Worm (Caenorhabditis elegans): ENCODE results near the gene C50F4.12.
A peak's percentile ranks its signal among the peaks of the same experiment; 100 is the strongest.

C50F4.12 gene

DNA sequence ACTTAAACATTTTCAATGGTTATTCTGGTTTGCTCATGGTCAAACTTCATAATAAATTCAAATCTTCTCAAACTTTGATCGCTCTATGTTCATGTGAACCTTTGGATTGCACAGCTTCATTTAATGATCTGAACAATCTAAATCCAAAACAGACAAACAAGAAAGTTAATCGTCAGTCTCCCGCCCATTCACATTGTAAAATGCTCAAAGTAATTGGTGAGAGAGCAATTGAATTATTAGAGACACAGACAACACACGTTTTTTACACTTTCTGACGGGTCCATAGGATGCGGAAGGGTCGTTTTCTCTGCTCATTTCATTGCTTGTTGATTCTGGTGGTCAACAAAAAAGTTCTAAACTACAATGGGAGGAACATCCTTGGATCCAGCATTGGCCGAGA is 42.8 kb downstream of the C50F4.12 start, which contains the start of gene gsnl-1:
Gene gsnl-1, plus strand, starts transcription at position 301 of the 400 bp plus-strand sequence.
- TF ChIP-seq ztf-4 (tag; optimal IDR thresholded peaks at IDR 0.05) (no peak), nhr-19 (GFP tag; conservative IDR thresholded peaks at IDR 0.05) (peak; percentile 19; the same call in 1 of the 2 replicates), rnt-1 (tag; optimal IDR thresholded peaks at IDR 0.05) (peak; percentile 20), nhr-77 (tag; optimal IDR thresholded peaks at IDR 0.05) (no peak), dsc-1 (tag; optimal IDR thresholded peaks at IDR 0.05) (peak; percentile 70), lin-14 (GFP tag; optimal IDR thresholded peaks at IDR 0.05) (peak; percentile 37), tbx-2 (tag; optimal IDR thresholded peaks at IDR 0.05) (no peak), nhr-71 (tag; optimal IDR thresholded peaks at IDR 0.05) (peak; percentile 19)

DNA sequence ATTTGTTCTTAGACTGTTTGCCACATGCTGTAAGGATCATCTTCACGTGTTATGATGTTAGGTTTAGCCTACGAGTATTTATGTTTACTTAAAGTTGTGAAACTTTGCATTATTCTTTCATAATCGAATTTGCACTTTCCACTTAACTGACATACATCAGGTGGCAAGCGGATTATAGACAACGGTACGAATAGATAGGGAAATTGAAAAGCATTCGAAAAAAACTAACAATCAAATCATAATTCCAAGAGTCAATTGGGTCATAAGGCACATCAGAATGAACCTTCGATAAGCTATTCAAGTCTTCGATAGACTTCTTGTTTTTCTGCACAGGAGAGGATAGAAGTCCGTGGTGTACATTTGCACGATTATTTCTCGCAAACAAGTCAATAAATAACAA is 47.1 kb downstream of the C50F4.12 start:
- TF ChIP-seq elt-2 (tag; optimal IDR thresholded peaks at IDR 0.05) (peak; percentile 24), nhr-76 (tag; optimal IDR thresholded peaks at IDR 0.05) (no peak)

DNA sequence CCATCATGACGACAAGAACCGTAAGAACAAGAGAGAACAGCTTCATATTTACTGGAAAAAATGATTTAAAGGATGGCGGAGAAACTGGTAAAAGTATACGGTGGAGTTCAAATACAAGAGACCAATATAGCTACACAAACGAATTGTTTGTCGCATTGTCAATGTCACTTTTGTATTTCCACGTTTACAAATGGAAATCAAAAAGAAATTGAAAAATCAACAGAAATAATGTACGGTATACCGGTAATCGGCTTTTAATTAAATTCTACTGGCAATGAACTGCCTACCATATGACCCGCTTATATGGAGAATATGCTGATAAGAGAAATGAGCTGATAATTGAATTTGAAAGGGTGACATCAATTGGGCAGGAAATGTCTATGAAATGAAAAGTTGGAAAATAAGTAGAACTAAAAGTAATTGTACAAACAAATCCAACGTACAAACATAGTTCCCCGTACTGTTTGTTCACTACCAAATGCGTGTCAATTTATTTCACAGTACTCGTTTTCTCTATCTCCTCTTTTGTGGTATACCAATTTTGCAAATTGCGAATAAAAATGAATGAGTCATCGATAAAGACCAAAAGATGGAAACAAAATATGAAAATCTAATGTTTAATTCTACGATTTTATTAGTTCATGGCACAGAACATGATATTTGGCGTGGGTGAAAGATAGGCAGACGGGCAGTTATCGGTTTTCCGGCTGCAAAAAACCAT is 47.9 kb downstream of the C50F4.12 start, which contains the start of gene K06A4.7:
Gene K06A4.7, minus strand, starts transcription at position 51 of the 721 bp plus-strand sequence.
- TF ChIP-seq elt-2 (tag; optimal IDR thresholded peaks at IDR 0.05) (peak; percentile 79), efl-1 (optimal IDR thresholded peaks at IDR 0.05) (no peak), efl-1 (GFP tag; optimal IDR thresholded peaks at IDR 0.05 in 1 of 2) (peak in 1 of 2 experiments; percentile 43), unc-30 (tag; optimal IDR thresholded peaks at IDR 0.05) (no peak)

DNA sequence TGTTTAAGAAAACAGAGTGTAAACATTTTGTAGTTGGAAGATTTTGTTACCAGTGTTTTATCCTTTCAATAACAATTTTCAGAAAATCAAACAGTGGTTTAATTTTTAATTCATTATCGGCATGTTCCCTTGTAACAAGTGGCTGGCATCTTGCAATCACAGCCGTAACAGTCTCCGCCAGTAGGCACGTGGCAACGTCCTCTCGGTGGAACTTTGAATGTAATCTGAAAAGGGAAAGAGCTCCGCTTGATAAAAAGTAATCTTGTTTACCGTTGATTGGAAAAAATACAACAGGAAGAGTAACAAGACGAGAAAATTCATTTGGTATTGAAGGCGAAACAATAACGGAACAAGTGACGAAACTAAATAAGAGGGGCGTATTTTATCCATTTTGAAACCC is 50.1 kb downstream of the C50F4.12 start, which contains the start of gene K06A4.10:
Gene K06A4.10, minus strand, starts transcription at position 390 of the 400 bp plus-strand sequence.
- TF ChIP-seq unc-86 (tag; optimal IDR thresholded peaks at IDR 0.05) (no peak), mdl-1 (tag; optimal IDR thresholded peaks at IDR 0.05) (no peak), elt-2 (tag; optimal IDR thresholded peaks at IDR 0.05) (peak; percentile 46)
